Worm (Caenorhabditis elegans) whole organism, mixed stage, embryonic: Measurements from ENCODE around the gene T05D4.2.

Source experiments
- M03D4.4 ChIP-seq: sonication (generic microtip); optimal IDR thresholded peaks from 2 replicates; lab custom pipeline; 2017; ENCODE audit warnings: mild to moderate bottlenecking, missing genetic modification characterization, missing compliant biosample characterization
- blmp-1 ChIP-seq: fragments of 150-350 bp; optimal IDR thresholded peaks from 2 replicates; lab custom pipeline; 2014; ENCODE audit warnings: missing biosample characterization, missing genetic modification characterization
- ceh-39 ChIP-seq: fragments of 150-350 bp; optimal IDR thresholded peaks from 2 replicates; lab custom pipeline; 2014; ENCODE audit warnings: missing biosample characterization, missing genetic modification characterization
- ceh-43 ChIP-seq: fragments of 200-800 bp; sonication (Bioruptor generic); optimal IDR thresholded peaks from 2 replicates; lab custom pipeline; 2018; ENCODE audit warnings: mild to moderate bottlenecking, missing genetic modification characterization, moderate library complexity, missing compliant biosample characterization
- ceh-83 ChIP-seq: fragments of 200-800 bp; sonication (Bioruptor generic); optimal IDR thresholded peaks from 2 replicates; lab custom pipeline; 2018; ENCODE audit warnings: mild to moderate bottlenecking, missing genetic modification characterization, missing compliant biosample characterization
- ces-1 ChIP-seq: fragments of 150-350 bp; optimal IDR thresholded peaks from 2 replicates; lab custom pipeline; 2014; ENCODE audit warnings: missing biosample characterization, missing genetic modification reagents, missing genetic modification characterization
- cnd-1 ChIP-seq: fragments of 200-800 bp; sonication (Bioruptor generic); optimal IDR thresholded peaks from 2 replicates; lab custom pipeline; 2018; ENCODE audit warnings: mild to moderate bottlenecking, missing genetic modification characterization, missing compliant biosample characterization
- elt-3 ChIP-seq: fragments of 150-350 bp; optimal IDR thresholded peaks from 2 replicates; lab custom pipeline; 2014; ENCODE audit warnings: missing biosample characterization, missing genetic modification characterization
- flh-1 ChIP-seq: fragments of 200-800 bp; sonication (Bioruptor generic); optimal IDR thresholded peaks from 2 replicates; lab custom pipeline; 2018; ENCODE audit warnings: mild to moderate bottlenecking, missing genetic modification characterization, moderate library complexity, missing compliant biosample characterization
- ham-2 ChIP-seq: fragments of 200-800 bp; sonication (Bioruptor generic); optimal IDR thresholded peaks from 2 replicates; lab custom pipeline; 2018; ENCODE audit warnings: mild to moderate bottlenecking, missing genetic modification characterization, missing compliant biosample characterization
- hlh-1 ChIP-seq: fragments of 150-350 bp; optimal IDR thresholded peaks from 2 replicates; lab custom pipeline; 2014; ENCODE audit warnings: missing biosample characterization, missing genetic modification reagents, missing genetic modification characterization
- lin-13 ChIP-seq: fragments of 150-350 bp; optimal IDR thresholded peaks from 2 replicates; lab custom pipeline; 2014; ENCODE audit warnings: missing biosample characterization, missing genetic modification characterization
- lin-32 ChIP-seq: fragments of 200-800 bp; sonication (Bioruptor generic); optimal IDR thresholded peaks from 2 replicates; lab custom pipeline; 2018; ENCODE audit warnings: mild to moderate bottlenecking, missing genetic modification characterization, missing compliant biosample characterization
- lsy-2 ChIP-seq: fragments of 150-350 bp; optimal IDR thresholded peaks from 2 replicates; lab custom pipeline; 2014; ENCODE audit warnings: missing biosample characterization, missing genetic modification characterization
- mab-5 ChIP-seq: fragments of 150-350 bp; optimal IDR thresholded peaks from 2 replicates; lab custom pipeline; 2014; ENCODE audit warnings: missing biosample characterization, missing genetic modification characterization
- mep-1 ChIP-seq: fragments of 150-350 bp; optimal IDR thresholded peaks from 2 replicates; lab custom pipeline; 2017; ENCODE audit warnings: missing biosample characterization, missing genetic modification reagents, missing genetic modification characterization, inconsistent platforms
- nhr-12 ChIP-seq: fragments of 150-350 bp; optimal IDR thresholded peaks from 2 replicates; lab custom pipeline; 2014; ENCODE audit warnings: missing biosample characterization, missing genetic modification characterization
- nhr-2 ChIP-seq: fragments of 150-350 bp; optimal IDR thresholded peaks from 2 replicates; lab custom pipeline; 2014; ENCODE audit warnings: missing biosample characterization, missing genetic modification characterization
- nhr-237 ChIP-seq: fragments of 150-350 bp; optimal IDR thresholded peaks from 2 replicates; lab custom pipeline; 2014; ENCODE audit warnings: missing biosample characterization, missing genetic modification characterization
- nhr-28 ChIP-seq: fragments of 150-350 bp; optimal IDR thresholded peaks from 2 replicates; lab custom pipeline; 2014; ENCODE audit warnings: missing biosample characterization, missing genetic modification characterization
- nhr-76 ChIP-seq: sonication (generic microtip); optimal IDR thresholded peaks from 2 replicates; lab custom pipeline; 2017; ENCODE audit warnings: missing biosample characterization, missing genetic modification characterization
- pha-4 ChIP-seq: fragments of 150-350 bp; optimal IDR thresholded peaks from 2 replicates; lab custom pipeline; 2018; ENCODE audit warnings: missing biosample characterization, missing genetic modification reagents, missing genetic modification characterization
- sem-2 ChIP-seq: fragments of 200-800 bp; sonication (Bioruptor generic); optimal IDR thresholded peaks from 2 replicates; lab custom pipeline; 2018; ENCODE audit warnings: mild to moderate bottlenecking, missing genetic modification characterization, missing compliant biosample characterization
- snpc-4 ChIP-seq: fragments of 150-350 bp; optimal IDR thresholded peaks from 2 replicates; lab custom pipeline; 2014; ENCODE audit warnings: missing biosample characterization, missing genetic modification characterization
- sptf-1 ChIP-seq: sonication (generic microtip); optimal IDR thresholded peaks from 2 replicates; lab custom pipeline; 2017; ENCODE audit warnings: mild to moderate bottlenecking, missing genetic modification characterization, moderate library complexity, missing compliant biosample characterization
- unc-120 ChIP-seq: sonication (generic microtip); optimal IDR thresholded peaks from 2 replicates; lab custom pipeline; 2017; ENCODE audit warnings: missing genetic modification characterization, missing compliant biosample characterization; ENCODE audit not compliant: poor library complexity, severe bottlenecking
- unc-62 ChIP-seq: fragments of 150-350 bp; optimal IDR thresholded peaks from 2 replicates; lab custom pipeline; 2014; ENCODE audit warnings: missing biosample characterization, missing genetic modification reagents, missing genetic modification characterization
- zip-8 ChIP-seq: fragments of 150-350 bp; optimal IDR thresholded peaks from 2 replicates; lab custom pipeline; 2014; ENCODE audit warnings: missing biosample characterization, missing genetic modification characterization
- ztf-11 ChIP-seq: fragments of 150-350 bp; optimal IDR thresholded peaks from 2 replicates; lab custom pipeline; 2014; ENCODE audit warnings: missing biosample characterization, missing genetic modification characterization

Gene T05D4.2

ce11 chrIII:13542458-13542857 is 20.4 kb downstream of the T05D4.2 start:
- TF ChIP-seq snpc-4 (no peak), ceh-83 (GFP tag; lab: Kevin White, UChicago) (no peak)
- TF ChIP-seq, all 35 proteins: peak for 0

ce11 chrIII:13540791-13541190 is 22.1 kb downstream of the T05D4.2 start:
- TF ChIP-seq mep-1 (tag; lab: Kevin White, UChicago) (no peak), nhr-237 (no peak)

ce11 chrIII:13535735-13536390 is 27.0 kb downstream of the T05D4.2 start:
- TF ChIP-seq unc-62 (GFP tag; lab: Kevin White, UChicago) (no peak), zip-8 (tag; lab: Kevin White, UChicago) (no peak), nhr-237 (no peak)

ce11 chrIII:13534704-13535103 is 28.2 kb downstream of the T05D4.2 start:
- no peak for TF ChIP-seq zip-8 (tag; lab: Kevin White, UChicago)
- TF ChIP-seq hlh-1 (tag; lab: Kevin White, UChicago), result no peak
- no peak for TF ChIP-seq sptf-1 (tag; lab: Kevin White, UChicago)
- no peak for TF ChIP-seq unc-62 (GFP tag; lab: Kevin White, UChicago)
- no peak for TF ChIP-seq nhr-2 (tag; lab: Kevin White, UChicago)
- TF ChIP-seq nhr-12, result no peak
- no peak for TF ChIP-seq nhr-237
- no peak for TF ChIP-seq pha-4 (tag; lab: Kevin White, UChicago)
- no peak for TF ChIP-seq elt-3 (tag; lab: Kevin White, UChicago)
- TF ChIP-seq lin-13 (tag; lab: Kevin White, UChicago), result no peak
- TF ChIP-seq mab-5 (tag; lab: Kevin White, UChicago), result no peak
- TF ChIP-seq ceh-39 (tag; lab: Kevin White, UChicago), result no peak
- no peak for TF ChIP-seq cnd-1 (tag; lab: Kevin White, UChicago)
- no peak for TF ChIP-seq flh-1 (GFP tag; lab: Kevin White, UChicago)
- no peak for TF ChIP-seq ham-2 (GFP tag; lab: Kevin White, UChicago)
- TF ChIP-seq lin-32 (GFP tag; lab: Kevin White, UChicago), result no peak
- TF ChIP-seq snpc-4, result no peak
- no peak for TF ChIP-seq M03D4.4 (tag; lab: Kevin White, UChicago)
- TF ChIP-seq lsy-2, result no peak
- TF ChIP-seq nhr-28, result no peak

- no peak for TF ChIP-seq nhr-76 (tag; lab: Kevin White, UChicago)
- peak; percentile 91 for TF ChIP-seq pha-4 (tag; lab: Kevin White, UChicago)
These were observed 32.0 kb downstream of the T05D4.2 start for ce11 chrIII:13530838-13531237.

- no peak for TF ChIP-seq elt-3 (tag; lab: Kevin White, UChicago)
- peak; percentile 67 for TF ChIP-seq lin-13 (tag; lab: Kevin White, UChicago)
- no peak for TF ChIP-seq mab-5 (tag; lab: Kevin White, UChicago)
- TF ChIP-seq sem-2, result no peak
- TF ChIP-seq blmp-1 (tag; lab: Kevin White, UChicago), result peak; percentile 23
- peak; percentile 18 for TF ChIP-seq lsy-2
- no peak for TF ChIP-seq ceh-39 (tag; lab: Kevin White, UChicago)
- no peak for TF ChIP-seq ham-2 (GFP tag; lab: Kevin White, UChicago)
- TF ChIP-seq lin-32 (GFP tag; lab: Kevin White, UChicago), result no peak
- no peak for TF ChIP-seq nhr-28
- TF ChIP-seq ceh-83 (GFP tag; lab: Kevin White, UChicago), result no peak
- TF ChIP-seq ztf-11 (tag; lab: Kevin White, UChicago), result no peak
- peak; percentile 43 for TF ChIP-seq nhr-237
- TF ChIP-seq ces-1 (GFP tag; lab: Kevin White, UChicago), result peak; percentile 61
- TF ChIP-seq ceh-43, result no peak
- peak; percentile 33 for TF ChIP-seq pha-4 (tag; lab: Kevin White, UChicago)
- no peak for TF ChIP-seq unc-120 (tag; lab: Kevin White, UChicago)
- TF ChIP-seq, all 35 proteins: peak for 6
These were observed 32.9 kb downstream of the T05D4.2 start for ce11 chrIII:13530017-13530416.
